Worm (Caenorhabditis elegans) whole organism, L2 larva: ENCODE results near the gene rab-33.

Experiments
- blmp-1 ChIP-seq: sonication (generic microtip); optimal IDR thresholded peaks from 2 replicates; lab custom pipeline; 2017; ENCODE audit warnings: missing genetic modification characterization, mild to moderate bottlenecking, missing compliant biosample characterization, antibody characterized with exemption, moderate library complexity; ENCODE audit not compliant: insufficient read depth
- ceh-82 ChIP-seq: fragments of 150-350 bp; optimal IDR thresholded peaks from 2 replicates; lab custom pipeline; 2014; ENCODE audit warnings: missing biosample characterization, missing genetic modification characterization
- lin-13 ChIP-seq: fragments of 150-350 bp; optimal IDR thresholded peaks from 2 replicates; lab custom pipeline; 2014; ENCODE audit warnings: missing biosample characterization, missing genetic modification reagents, missing genetic modification characterization
- mdl-1 ChIP-seq, 2 experiments: fragments of 150-350 bp in 1 of 2; sonication (generic microtip) in 1 of 2; optimal IDR thresholded peaks; 2 replicates each; lab custom pipeline; 2017; ENCODE audit warnings: missing biosample characterization in 2 of 2, missing genetic modification characterization in 2 of 2
- nhr-237 ChIP-seq: fragments of 150-350 bp; optimal IDR thresholded peaks from 2 replicates; lab custom pipeline; 2014; ENCODE audit warnings: missing biosample characterization, missing genetic modification characterization
- unc-39 ChIP-seq: fragments of 150-350 bp; optimal IDR thresholded peaks from 2 replicates; lab custom pipeline; 2014; ENCODE audit warnings: missing biosample characterization, missing genetic modification characterization

DNA sequence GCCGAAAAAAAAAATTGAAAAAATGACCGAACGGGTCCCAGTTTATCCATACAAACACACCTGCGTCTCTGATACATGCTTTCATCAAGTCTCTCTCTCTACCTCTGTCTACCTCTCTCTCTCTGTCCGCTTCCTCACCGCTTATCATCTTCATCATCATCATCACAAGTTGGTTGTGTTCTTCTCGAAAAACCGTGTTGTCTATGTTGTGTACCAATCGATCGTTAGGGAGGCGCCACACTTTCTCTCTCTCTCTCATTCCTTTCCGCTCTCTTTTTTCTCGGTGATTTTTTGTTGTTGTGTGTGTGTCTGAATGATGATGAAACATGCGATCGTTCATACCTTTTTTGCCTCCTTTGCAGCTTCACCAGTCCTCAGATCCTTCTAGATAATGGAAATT lies 40.0 kb downstream of the rab-33 start:
- TF ChIP-seq unc-39 (no peak), blmp-1 (peak; percentile 17), lin-13 (GFP tag; lab: Kevin White, UChicago) (peak; percentile 2), ceh-82 (tag; lab: Kevin White, UChicago) (no peak), mdl-1 (tag; optimal IDR thresholded peaks at IDR 0.05; lab: Kevin White, UChicago) (no peak), nhr-237 (tag; lab: Kevin White, UChicago) (no peak)
